Fruit fly (Drosophila melanogaster) ovary, adult (tissue): ENCODE results near the gene RhoGAP68F.

Experiments
- CG17801 ChIP-seq: fragments of 200-800 bp; optimal IDR thresholded peaks from 2 replicates; lab custom pipeline; 2019; ENCODE audit warnings: missing biosample characterization, mild to moderate bottlenecking, missing genetic modification characterization, moderate library complexity; ENCODE audit not compliant: partially characterized antibody

Gene RhoGAP68F

DNA sequence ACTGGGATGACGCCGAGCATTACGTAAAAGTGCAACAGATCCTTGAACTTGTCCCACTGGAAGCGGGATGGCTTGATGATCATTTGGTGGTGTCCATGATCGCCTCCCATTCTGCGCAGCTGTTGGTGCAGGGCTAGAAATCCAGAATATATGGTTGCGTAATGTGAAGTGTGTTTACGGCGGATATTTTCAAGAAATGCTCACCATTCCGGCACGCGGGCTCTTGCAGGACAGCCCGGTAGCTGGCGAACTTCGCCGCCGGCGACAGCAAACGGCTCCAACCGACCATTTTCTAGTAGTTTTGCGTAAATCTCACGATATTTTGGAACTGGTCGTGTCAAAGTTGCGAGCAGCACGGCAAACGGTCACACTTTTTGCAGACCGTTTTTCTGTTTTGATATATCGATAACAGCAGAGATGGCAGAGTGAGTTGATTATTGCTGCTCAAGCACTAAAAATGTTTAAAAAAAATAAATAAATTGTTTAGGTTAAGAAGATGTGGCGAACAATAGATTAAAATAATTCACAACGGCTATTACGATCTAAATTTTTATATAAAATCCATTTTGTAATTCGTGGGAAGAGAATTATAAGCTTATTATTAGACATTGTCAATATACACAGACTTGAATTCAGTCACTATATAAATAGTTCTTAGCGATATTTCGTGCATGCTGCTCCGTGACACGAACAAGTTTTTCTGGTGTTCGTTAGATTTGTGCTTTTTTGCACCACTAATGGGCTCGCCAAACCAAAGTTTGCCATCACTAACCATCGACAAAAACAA lies at the start of gene RhoGAP68F, which contains the start of gene ND-SGDH:
Gene RhoGAP68F, plus strand, starts transcription at position 756 of the 787 bp plus-strand sequence.
Gene ND-SGDH, minus strand, starts transcription at position 472 of the 787 bp plus-strand sequence.
- TF ChIP-seq CG17801 (GFP tag; lab: Kevin White, UChicago), result peak; percentile 62

DNA sequence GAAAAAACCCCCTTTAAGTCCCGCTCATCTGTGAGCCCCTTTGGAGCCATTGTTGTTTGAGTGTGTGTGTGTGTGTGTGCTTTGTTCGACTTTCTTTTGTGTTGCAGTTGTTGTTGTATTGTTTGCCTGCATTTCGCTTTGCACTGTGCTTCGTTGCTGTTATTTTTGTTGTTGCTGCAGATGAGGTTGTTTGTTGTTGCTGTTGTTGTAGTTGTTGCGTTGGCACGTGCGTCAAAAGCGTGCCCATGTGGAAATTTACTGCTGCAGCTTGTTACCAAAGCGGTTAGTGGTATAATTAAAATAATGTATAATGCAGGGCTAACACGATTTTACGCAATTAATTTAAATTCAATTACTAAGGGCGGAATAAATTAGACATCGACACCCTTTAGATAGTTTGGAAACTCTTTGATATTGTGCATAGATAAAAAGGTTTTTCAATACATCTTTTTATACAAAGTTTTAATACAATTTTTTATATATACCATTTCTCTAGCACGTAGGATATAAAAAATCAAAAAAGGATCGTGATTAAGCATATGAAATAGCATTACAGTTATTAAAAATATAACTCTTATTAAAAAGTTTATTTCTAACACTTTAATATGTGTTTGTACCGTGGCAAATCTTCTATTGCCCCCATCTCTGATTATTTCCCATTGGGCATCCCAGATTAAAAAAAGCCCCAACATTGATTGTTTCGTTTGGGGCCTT lies 48.3 kb upstream of the RhoGAP68F start:
- TF ChIP-seq CG17801 (GFP tag; lab: Kevin White, UChicago), result no peak

DNA sequence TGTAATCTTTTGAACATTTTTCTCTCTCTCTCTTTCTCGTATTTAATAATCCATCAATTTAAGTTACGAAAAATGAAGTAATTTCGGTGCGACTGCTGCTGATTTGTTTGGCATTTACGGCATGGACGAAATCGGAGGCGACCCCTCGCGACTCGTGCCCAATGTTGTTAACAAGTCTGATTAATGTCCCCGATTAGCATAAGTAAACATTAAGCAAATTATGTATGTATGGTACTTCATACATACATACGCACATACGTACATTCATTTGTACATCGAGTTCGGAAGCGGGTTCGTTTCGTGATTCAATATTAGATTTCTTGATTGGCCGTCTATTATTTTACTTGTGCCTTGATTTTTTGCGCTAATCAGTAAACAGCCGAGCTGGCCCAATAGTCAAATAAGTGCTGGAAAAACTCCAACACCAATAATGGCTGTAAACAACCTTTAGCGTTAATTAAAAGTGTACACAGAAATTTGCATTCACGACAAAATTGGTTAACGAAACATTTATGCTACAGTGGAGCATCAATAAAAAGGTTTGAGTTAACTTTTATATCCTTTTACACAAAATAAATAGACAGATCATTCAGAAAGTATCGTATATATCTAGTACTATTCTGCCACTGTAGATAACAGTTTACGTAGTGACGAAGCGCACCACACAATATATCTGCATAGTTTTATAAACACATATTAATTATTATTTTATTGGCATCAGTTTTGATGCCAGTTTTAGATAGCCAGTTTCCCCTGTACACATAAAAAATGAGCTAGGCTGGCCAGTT lies 47.6 kb upstream of the RhoGAP68F start:
- TF ChIP-seq CG17801 (GFP tag; lab: Kevin White, UChicago), result peak; percentile 76

DNA sequence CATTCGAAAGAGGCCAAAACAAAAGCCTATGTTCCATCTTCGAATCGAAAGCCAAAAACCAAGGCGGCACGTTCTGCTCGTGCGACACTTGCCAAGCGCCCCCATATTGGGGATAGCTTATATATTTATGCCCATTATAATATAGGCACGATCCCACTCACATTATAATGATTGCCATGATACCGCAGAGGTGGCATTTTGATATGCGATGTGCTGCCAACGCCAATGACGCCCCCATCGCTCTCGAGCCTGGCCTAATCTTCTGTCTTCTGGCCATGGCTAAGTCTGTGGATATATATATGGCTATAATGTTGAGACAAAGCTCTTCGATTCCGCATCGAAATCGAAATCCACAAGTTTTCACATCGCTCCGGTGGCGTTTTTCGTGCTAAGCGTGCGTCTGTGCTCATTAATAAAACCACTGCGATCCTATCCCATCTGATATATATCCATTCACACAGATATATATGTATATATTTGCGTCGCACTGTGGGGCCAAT lies 45.8 kb upstream of the RhoGAP68F start:
- TF ChIP-seq CG17801 (GFP tag; lab: Kevin White, UChicago), result no peak

DNA sequence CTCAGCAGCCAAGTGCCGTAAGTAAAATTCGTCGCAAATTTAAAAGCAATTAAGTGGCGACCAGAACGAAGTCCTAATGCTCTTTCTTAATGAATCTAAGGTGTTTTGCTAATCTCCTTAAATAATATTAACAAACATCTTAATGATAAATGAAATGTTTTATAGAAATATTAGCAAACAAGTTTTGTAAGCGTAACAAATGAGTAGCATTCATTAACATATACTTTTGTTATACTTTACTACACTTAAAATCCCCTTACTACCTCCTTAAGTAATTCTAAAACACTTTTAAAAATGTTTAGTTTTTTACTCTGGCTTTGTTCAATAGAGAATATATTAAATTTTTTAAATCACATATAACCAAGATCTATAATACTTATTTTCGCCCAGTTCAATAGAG lies 42.7 kb upstream of the RhoGAP68F start:
- no peak for TF ChIP-seq CG17801 (GFP tag; lab: Kevin White, UChicago)

DNA sequence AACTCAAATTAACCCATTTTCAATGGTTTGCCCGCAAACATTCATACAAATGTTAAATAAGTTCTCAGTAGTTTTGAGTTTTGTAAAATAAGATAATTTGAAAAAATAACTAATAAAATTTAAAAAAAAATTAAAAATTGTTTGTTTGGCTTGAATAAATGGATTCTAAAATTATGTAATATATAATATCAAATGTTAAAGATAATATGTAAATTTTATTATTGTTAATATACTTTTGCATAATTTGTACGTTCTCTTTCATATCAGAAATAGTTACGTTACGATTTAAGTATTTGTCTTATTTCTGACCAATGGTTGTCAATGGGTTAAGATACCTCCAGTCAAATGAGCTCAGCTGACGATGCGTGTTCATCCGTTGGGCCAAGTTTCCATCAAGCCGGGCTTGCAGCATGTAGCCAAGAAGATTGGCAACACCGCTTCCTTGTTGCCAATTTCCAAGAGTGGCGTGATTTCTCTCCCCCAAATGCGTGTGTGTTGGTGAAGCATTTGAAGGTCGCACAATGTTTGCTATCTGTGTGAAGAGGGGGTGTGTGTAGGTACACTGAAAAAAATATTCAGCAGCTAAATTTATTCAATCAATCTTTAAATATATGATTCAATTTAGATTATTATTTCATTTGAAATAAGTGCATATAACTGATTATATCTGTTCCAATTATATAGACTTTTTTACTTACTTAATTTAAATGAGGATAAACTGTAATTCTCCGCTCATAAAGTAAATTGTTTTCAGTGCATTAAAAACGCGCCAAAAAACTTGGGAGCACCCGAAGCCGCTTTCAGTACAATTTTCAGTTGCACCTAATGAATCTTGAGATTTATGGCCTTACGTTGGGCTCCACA lies 41.6 kb upstream of the RhoGAP68F start:
- TF ChIP-seq CG17801 (GFP tag; lab: Kevin White, UChicago), result no peak

DNA sequence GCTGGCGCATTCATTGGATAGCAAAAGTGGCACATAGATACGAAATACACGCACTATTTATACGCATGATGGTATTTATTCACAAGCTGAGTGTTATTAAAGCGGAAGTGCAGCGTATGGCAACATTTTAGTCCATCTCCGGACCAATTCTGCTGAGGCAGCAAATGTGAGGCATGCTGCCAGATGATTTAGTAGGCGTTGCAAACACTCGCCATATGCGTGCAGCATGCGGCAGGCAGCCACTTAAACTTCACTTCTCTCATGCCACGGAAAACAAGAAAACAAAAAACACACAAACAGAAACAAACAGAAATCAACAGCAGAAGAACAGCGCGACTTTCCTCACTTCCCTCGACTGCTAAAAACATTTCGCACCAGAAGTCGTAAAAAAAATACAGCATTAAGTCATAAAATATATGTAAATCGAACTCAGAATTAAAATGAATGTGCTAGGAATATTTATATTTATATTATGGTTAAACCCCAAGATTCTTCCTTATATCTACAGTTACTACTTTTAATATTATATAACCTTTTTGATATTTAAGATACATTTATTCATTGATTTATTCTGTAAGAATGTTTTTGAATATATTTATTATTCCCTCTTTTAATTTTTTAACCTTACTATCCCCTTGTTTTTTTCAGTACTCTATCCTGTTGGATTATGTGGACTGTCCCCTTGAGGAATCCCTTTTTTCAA lies 39.2 kb upstream of the RhoGAP68F start:
- no peak for TF ChIP-seq CG17801 (GFP tag; lab: Kevin White, UChicago)

DNA sequence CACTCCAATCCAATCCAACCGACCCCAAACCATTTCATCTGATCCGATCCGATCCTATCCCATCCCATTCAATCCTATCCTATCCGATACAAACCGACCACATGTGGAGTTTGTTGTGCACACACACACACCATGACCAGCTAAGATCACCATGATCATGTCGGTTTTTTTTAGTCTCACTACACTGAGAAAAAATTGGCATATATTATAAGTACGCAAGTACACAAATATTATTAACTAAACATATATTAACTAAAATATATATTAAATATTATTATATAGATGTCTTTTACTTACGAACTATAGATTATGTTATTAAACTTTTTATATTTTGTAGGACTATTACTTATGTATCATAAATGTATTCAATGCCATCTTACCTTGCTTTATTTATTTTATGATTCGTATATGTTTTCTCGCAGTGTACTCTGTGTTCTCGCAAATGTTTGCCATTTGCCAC lies 36.7 kb upstream of the RhoGAP68F start:
- no peak for TF ChIP-seq CG17801 (GFP tag; lab: Kevin White, UChicago)

DNA sequence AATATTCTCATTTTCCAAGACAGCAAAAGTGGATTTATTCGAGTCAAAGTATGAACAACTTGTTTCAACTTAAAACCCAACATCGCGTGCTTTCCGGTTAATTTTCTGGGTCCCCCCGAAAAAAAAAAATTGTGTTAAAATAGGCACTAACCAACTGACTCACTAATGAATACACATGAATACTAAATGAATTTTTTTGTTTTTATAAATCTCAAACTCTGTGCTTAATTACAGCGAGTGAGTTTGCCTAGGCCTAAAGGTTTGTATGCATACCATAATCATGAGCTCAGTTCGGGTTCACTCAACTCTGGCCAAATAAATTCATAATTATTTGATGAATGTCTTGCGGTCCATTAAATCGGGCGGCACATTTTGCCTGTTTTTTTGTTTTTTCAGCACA lies 31.3 kb upstream of the RhoGAP68F start:
- no peak for TF ChIP-seq CG17801 (GFP tag; lab: Kevin White, UChicago)

DNA sequence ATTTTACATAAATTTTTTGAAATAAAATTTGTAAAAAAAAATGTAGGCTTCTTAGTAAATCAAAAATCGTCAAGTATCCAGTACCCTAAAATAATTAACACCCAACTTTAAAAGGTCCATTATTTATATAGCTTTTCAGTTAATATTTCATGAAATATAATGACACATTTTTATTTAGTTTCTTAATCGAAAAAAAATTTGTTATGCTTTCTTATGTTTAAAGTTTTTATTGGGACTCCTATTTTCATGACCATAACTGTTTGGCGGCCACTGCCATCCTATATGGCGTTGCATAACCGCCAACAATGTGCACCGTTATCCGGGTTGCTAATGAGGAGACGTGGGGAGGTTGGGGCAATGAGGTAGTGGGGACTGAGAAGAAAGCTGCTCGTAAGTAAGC lies 30.2 kb upstream of the RhoGAP68F start:
- no peak for TF ChIP-seq CG17801 (GFP tag; lab: Kevin White, UChicago)

DNA sequence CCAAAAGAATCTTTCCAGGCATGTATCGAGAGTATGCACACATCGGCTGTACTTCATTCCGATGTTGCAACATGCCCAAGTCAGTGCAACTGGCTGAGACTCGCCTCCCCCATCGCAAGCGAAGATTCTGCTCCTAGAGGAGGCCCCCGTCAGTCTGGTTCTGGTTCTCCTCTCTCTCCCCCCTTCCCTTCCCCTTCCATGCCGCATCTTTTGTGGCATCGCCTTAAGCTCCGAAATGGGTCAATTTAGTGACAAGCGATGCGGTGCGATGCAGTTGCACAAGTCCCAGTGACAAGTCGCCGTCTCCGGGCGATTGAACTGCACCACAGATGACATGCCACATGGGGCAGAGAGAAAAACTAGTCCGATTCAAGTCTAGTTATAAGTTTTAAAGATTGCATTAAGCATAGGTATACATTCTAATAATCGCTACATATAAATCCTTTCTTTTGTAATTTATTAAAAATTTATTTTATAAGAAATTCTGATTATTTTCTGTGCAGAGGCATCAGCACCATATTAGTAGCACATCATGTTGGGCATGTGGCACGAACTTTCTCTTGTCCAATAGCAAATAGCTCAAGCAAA lies 29.5 kb upstream of the RhoGAP68F start:
- no peak for TF ChIP-seq CG17801 (GFP tag; lab: Kevin White, UChicago)

DNA sequence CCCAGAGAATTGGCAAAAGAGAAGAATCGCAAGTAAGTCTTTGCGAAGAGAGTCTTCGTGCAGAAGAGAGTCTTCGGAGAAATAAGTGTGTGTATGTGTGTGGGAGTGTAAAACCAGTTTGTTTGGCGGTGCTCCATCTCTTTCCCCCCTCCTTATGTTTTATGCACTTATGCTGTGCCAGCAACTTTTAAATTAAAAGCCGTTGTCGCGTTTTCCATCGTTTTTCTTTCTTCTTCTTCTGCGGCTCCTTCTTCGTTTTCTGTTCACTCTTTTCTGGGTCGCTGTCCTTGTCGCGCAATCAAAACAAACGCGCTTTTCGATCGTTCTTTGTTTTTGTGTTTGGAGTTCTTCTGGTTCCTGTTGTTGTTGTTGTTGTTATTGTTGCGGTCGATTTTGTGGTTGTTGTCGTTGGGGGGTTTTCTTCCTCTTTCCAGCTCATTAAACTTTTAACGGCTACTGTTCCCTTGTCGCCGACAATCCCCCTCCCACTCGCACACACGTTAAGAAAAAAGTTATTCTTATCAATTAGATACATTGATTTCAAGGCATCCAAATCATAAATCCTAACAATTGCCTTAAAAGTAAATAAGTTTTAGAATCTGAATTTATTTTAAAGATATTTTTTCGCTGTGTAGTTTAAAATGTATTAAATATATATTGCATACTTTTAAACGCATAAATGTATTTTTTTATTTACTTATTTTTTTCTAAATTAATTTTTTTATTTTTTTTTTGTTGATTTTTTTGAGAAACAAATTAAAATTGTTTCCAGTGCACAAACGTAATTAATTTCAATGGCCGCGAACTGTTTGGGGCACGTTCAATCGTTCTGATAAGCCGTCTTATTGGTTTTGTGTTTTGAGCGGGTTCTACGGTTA lies 27.3 kb upstream of the RhoGAP68F start:
- TF ChIP-seq CG17801 (GFP tag; lab: Kevin White, UChicago), result peak; percentile 77
